Fruit fly (Drosophila melanogaster): ENCODE measurements around the gene Or24a.
A peak's percentile ranks its signal among the peaks of the same experiment; 100 is the strongest.

Or24a gene

DNA sequence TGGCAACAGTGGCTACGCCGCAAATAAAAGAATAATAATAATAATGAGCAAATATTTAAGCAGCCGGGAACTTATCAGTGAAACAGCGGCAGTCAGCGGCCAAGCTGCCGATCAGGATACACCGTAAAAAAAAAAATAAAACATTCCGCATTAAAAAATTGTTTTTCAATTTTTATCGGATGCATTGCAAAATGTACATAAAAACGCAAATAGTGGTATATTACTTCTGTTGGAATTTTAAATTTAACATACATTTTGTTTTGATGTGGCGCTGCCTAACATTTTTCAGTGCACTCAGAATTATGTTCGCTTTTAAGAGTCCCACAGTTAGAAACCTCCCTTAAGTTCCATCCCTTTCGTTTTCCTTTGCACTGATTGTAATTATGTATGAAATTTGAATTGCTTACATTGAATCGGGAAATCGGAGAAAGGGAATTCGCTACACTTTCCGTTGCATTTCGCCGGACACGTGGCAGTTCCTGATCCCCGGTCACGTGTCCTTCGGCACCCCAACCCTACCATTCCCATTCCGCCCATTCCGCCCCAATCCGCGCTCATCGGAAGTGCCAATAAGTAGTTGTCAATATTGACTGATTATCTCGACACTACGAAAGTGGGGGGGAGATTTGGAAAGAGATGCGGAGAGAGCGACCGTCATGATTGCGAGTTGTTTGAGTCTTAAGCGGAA, 46.8 kb downstream of the Or24a start (continued):
- TF ChIP-seq amos (GFP tag; IDR thresholded peaks at IDR 0.05; ENCODE audit: partially characterized antibody) (no peak), CG13424 (tag; optimal IDR thresholded peaks at IDR 0.05) (peak; percentile 87), CG9876 (GFP tag; optimal IDR thresholded peaks at IDR 0.05) (peak; percentile 53), lbe (GFP tag; optimal IDR thresholded peaks at IDR 0.05) (peak; percentile 44), Dref (GFP tag; IDR thresholded peaks at IDR 0.05) (no peak), her (GFP tag; optimal IDR thresholded peaks at IDR 0.05) (peak; percentile 49), sr (GFP tag; IDR thresholded peaks at IDR 0.05) (no peak), Nf-YB (GFP tag; optimal IDR thresholded peaks at IDR 0.05) (peak; percentile 55), CG6254 (GFP tag; optimal IDR thresholded peaks at IDR 0.05) (peak; percentile 73), fd3F (GFP tag; optimal IDR thresholded peaks at IDR 0.05) (peak; percentile 17), CG17802 (tag; optimal IDR thresholded peaks at IDR 0.05) (peak; percentile 48), Xrp1 (GFP tag; IDR thresholded peaks at IDR 0.05) (peak; percentile 95), GATAe (GFP tag; conservative IDR thresholded peaks at IDR 0.05) (peak; percentile 25; the same call in 1 of the 2 replicates), fu2 (GFP tag; optimal IDR thresholded peaks at IDR 0.05) (peak; percentile 14), Bdp1 (GFP tag; optimal IDR thresholded peaks at IDR 0.05) (peak; percentile 54), gsb (GFP tag; IDR thresholded peaks at IDR 0.05) (peak; percentile 40), CG13287 (GFP tag; IDR thresholded peaks at IDR 0.05; ENCODE audit: partially characterized antibody) (no peak), lilli (GFP tag; optimal IDR thresholded peaks at IDR 0.05) (peak; percentile 75), az2 (GFP tag; optimal IDR thresholded peaks at IDR 0.05) (peak; percentile 83), vfl (GFP tag; optimal IDR thresholded peaks at IDR 0.05) (peak; percentile 56), Drgx (GFP tag; IDR thresholded peaks at IDR 0.05) (0 out of 2 replicates have a peak, but pooled peaks have one; percentile 35), da (GFP tag; optimal IDR thresholded peaks at IDR 0.05) (peak; percentile 27), CkIIα-i1 (GFP tag; IDR thresholded peaks at IDR 0.05) (no peak), CG4424 (GFP tag; optimal IDR thresholded peaks at IDR 0.05) (peak; percentile 88), Ada2b (GFP tag; IDR thresholded peaks at IDR 0.05) (peak; percentile 83), CG7271 (tag; optimal IDR thresholded peaks at IDR 0.05) (peak; percentile 40), CG7786 (GFP tag; optimal IDR thresholded peaks at IDR 0.05) (peak; percentile 63), Ravus (GFP tag; IDR thresholded peaks at IDR 0.05) (peak; percentile 26), cad (GFP tag; optimal IDR thresholded peaks at IDR 0.05) (no peak), ttk (GFP tag; IDR thresholded peaks at IDR 0.05) (peak; percentile 79), CG30403 (GFP tag; optimal IDR thresholded peaks at IDR 0.05) (peak; percentile 79), CG1647 (GFP tag; optimal IDR thresholded peaks at IDR 0.05) (peak; percentile 48), gsb-n (tag; optimal IDR thresholded peaks at IDR 0.05) (peak; percentile 95), nerfin-1 (tag; optimal IDR thresholded peaks at IDR 0.05) (peak; percentile 83), CG5953 (GFP tag; IDR thresholded peaks at IDR 0.05) (peak; percentile 69), jing (GFP tag; optimal IDR thresholded peaks at IDR 0.05) (peak; percentile 59), slou (GFP tag; optimal IDR thresholded peaks at IDR 0.05) (peak; percentile 80), HmgZ (tag; optimal IDR thresholded peaks at IDR 0.05) (peak; percentile 66), Dip3 (GFP tag; optimal IDR thresholded peaks at IDR 0.05) (peak; percentile 36), aop (GFP tag; IDR thresholded peaks at IDR 0.05) (peak; percentile 45; the same call in 1 of the 2 replicates), Hsf (GFP tag; optimal IDR thresholded peaks at IDR 0.05) (peak; percentile 81), CG4707 (GFP tag; optimal IDR thresholded peaks at IDR 0.05) (peak; percentile 60), pzg (GFP tag; optimal IDR thresholded peaks at IDR 0.05) (no peak), row (GFP tag; IDR thresholded peaks at IDR 0.05) (peak; percentile 88), Gsc (GFP tag; IDR thresholded peaks at IDR 0.05) (no peak), inv (GFP tag; IDR thresholded peaks at IDR 0.05; ENCODE audit: partially characterized antibody) (no peak)
